Worm (Caenorhabditis elegans) whole organism, young adult: ENCODE data around the gene sri-28.

ENCODE experiments used
- T26A5.8 ChIP-seq: sonication (generic microtip); optimal IDR thresholded peaks from 2 replicates; lab custom pipeline; 2016; ENCODE audit warnings: missing genetic modification characterization, missing compliant biosample characterization
- aptf-2 ChIP-seq: fragments of 200-800 bp; sonication (Bioruptor generic); conservative IDR thresholded peaks from 2 replicates; pipeline ENCODE4 v1.3.6; 2022; ENCODE audit warnings: missing genetic modification reagents, missing genetic modification characterization, missing compliant biosample characterization
- ekl-4 ChIP-seq: fragments of 200-800 bp; sonication (Bioruptor generic); IDR thresholded peaks from 2 replicates; pipeline ENCODE4 v1.3.6; 2022; ENCODE audit warnings: missing genetic modification reagents, missing genetic modification characterization, missing compliant biosample characterization
- ets-4 ChIP-seq: fragments of 200-800 bp; sonication (Bioruptor generic); optimal IDR thresholded peaks from 2 replicates; lab custom pipeline; 2018; ENCODE audit warnings: mild to moderate bottlenecking, missing genetic modification characterization, missing compliant biosample characterization
- hmg-1.2 ChIP-seq: fragments of 200-800 bp; sonication (Bioruptor generic); IDR thresholded peaks from 2 replicates; pipeline ENCODE4 v1.3.6; 2022; ENCODE audit warnings: missing genetic modification reagents, missing genetic modification characterization, missing compliant biosample characterization
- hmg-20 ChIP-seq: fragments of 200-800 bp; sonication (Bioruptor generic); IDR thresholded peaks from 2 replicates; pipeline ENCODE4 v1.3.6; 2022; ENCODE audit warnings: missing genetic modification reagents, missing genetic modification characterization, missing compliant biosample characterization
- lin-35 ChIP-seq, 3 experiments: fragments of 150-350 bp in 2 of 3; sonication (generic microtip) in 1 of 3; optimal IDR thresholded peaks; 2 replicates each; lab custom pipeline; 2014 to 2018; ENCODE audit warnings: missing biosample characterization in 3 of 3, missing genetic modification characterization in 3 of 3, missing genetic modification reagents in 3 of 3
- nfya-1 ChIP-seq: sonication (generic microtip); optimal IDR thresholded peaks from 2 replicates; lab custom pipeline; 2017; ENCODE audit warnings: antibody characterized with exemption, missing compliant biosample characterization, missing genetic modification characterization, borderline replicate concordance; ENCODE audit not compliant: insufficient read depth
- nhr-80 ChIP-seq: sonication (generic microtip); optimal IDR thresholded peaks from 2 replicates; lab custom pipeline; 2016; ENCODE audit warnings: missing genetic modification characterization, missing compliant biosample characterization
- nhr-90 ChIP-seq: sonication (generic microtip); optimal IDR thresholded peaks from 2 replicates; lab custom pipeline; 2016; ENCODE audit warnings: missing genotype, mild to moderate bottlenecking, missing genetic modification characterization, missing compliant biosample characterization
- unc-62 ChIP-seq: fragments of 150-350 bp; optimal IDR thresholded peaks from 2 replicates; lab custom pipeline; 2014; ENCODE audit warnings: missing biosample characterization, missing genetic modification reagents, missing genetic modification characterization
- ztf-28 ChIP-seq: fragments of 200-800 bp; sonication (Bioruptor generic); IDR thresholded peaks from 2 replicates; pipeline ENCODE4 v1.3.6; 2022; ENCODE audit warnings: missing genetic modification reagents, missing genetic modification characterization, missing compliant biosample characterization

- TF ChIP-seq unc-62 (GFP tag; lab: Kevin White, UChicago), result no peak
- no peak for TF ChIP-seq T26A5.8 (tag; lab: Kevin White, UChicago)
- no peak for TF ChIP-seq hmg-20 (GFP tag; lab: Robert Waterston, UW)
- no peak for TF ChIP-seq nhr-80 (tag; lab: Kevin White, UChicago)
- TF ChIP-seq nfya-1 (tag; lab: Kevin White, UChicago), result no peak
- TF ChIP-seq ekl-4 (GFP tag; lab: Robert Waterston, UW), result no peak
- TF ChIP-seq lin-35 (GFP tag; optimal IDR thresholded peaks at IDR 0.05; lab: Kevin White, UChicago), result no peak
- no peak for TF ChIP-seq hmg-1.2
- TF ChIP-seq aptf-2 (GFP tag; lab: Robert Waterston, UW), result no peak
- TF ChIP-seq ztf-28 (GFP tag; lab: Robert Waterston, UW), result no peak
- TF ChIP-seq ets-4 (GFP tag; lab: Kevin White, UChicago), result no peak
- TF ChIP-seq nhr-90, result no peak
Observed at ce11 chrII:3038453-3038909, 10.0 kb upstream of the sri-28 start, which contains the start of the genes B0454.26 and B0454.5.
